Worm (Caenorhabditis elegans) whole organism, late embryonic: Measurements from ENCODE around the gene his-59.

Experiments
- ceh-45 ChIP-seq: fragments of 200-800 bp; sonication (Bioruptor generic); IDR thresholded peaks from 2 replicates; pipeline ENCODE4 v1.3.6; 2022; ENCODE audit warnings: missing genetic modification reagents, missing genetic modification characterization, missing compliant biosample characterization
- ceh-48 ChIP-seq: sonication (generic microtip); optimal IDR thresholded peaks from 2 replicates; lab custom pipeline; 2016; ENCODE audit warnings: missing genetic modification characterization, inconsistent platforms, missing compliant biosample characterization
- nfya-1 ChIP-seq: sonication (generic microtip); optimal IDR thresholded peaks from 2 replicates; lab custom pipeline; 2017; ENCODE audit warnings: missing genetic modification characterization, mild to moderate bottlenecking, missing compliant biosample characterization, antibody characterized with exemption, moderate library complexity
- pqm-1 ChIP-seq: sonication (generic microtip); optimal IDR thresholded peaks from 2 replicates; lab custom pipeline; 2016; ENCODE audit warnings: missing genetic modification characterization, missing compliant biosample characterization
- rnt-1 ChIP-seq: sonication (generic microtip); optimal IDR thresholded peaks from 2 replicates; lab custom pipeline; 2016; ENCODE audit warnings: missing genetic modification characterization, missing compliant biosample characterization
- syd-9 ChIP-seq: sonication (generic microtip); optimal IDR thresholded peaks from 2 replicates; lab custom pipeline; 2016; ENCODE audit warnings: mild to moderate bottlenecking, missing genetic modification characterization, moderate library complexity, missing compliant biosample characterization
- ttx-3 ChIP-seq: sonication (generic microtip); optimal IDR thresholded peaks from 2 replicates; lab custom pipeline; 2016; ENCODE audit warnings: missing genetic modification reagents, missing genetic modification characterization, missing compliant biosample characterization

- TF ChIP-seq pqm-1 (tag; lab: Kevin White, UChicago) (no peak), ceh-48 (no peak), ceh-45 (GFP tag; lab: Robert Waterston, UW) (no peak), rnt-1 (tag; lab: Kevin White, UChicago) (no peak), ttx-3 (no peak), nfya-1 (no peak), syd-9 (tag; lab: Kevin White, UChicago) (no peak)
These were observed 13.2 kb upstream of the his-59 start, which contains the start of gene slc-25A18.2 for ce11 chrIV:7474826-7475225.
